Fruit fly (Drosophila melanogaster): ENCODE results near the gene Ref2.

The Ref2 gene

DNA sequence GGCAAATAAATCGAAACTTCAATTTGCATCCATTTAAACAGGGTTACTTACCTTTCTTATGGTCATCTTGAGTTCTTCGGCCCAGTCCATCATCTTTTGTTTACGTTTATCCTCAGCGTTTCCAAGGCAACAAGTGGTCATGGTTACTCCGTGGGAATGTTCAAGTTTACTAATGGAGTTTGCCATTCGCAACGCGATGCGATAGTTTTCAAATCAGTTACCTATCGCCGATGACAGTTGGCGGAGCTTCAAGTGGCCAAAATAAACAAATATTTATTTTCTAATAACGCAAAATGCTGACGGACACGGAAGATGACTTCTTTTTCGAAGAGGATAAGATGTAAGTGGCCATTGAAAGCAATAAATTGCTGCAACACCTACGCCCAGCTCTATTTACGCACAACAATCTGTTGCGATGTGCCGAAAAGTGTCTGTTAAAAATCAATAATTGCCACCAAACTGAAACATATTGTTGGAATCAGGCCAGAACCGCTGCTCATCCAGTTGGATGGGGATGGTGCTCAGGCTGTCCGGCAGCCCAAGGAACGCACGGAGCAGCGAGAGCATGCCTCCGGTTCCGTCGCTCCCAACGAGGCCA, 48.8 kb upstream of the Ref2 start, which contains the start of the genes IFT43 and PICK1 (continued):
- no peak for TF ChIP-seq lbe (GFP tag; optimal IDR thresholded peaks at IDR 0.05)
- no peak for TF ChIP-seq C15 (GFP tag; IDR thresholded peaks at IDR 0.05)
- no peak for TF ChIP-seq gcm (GFP tag; optimal IDR thresholded peaks at IDR 0.05)
- peak; percentile 54 for TF ChIP-seq trem (tag; optimal IDR thresholded peaks at IDR 0.05)
- no peak for TF ChIP-seq CG17328 (GFP tag; IDR thresholded peaks at IDR 0.05)
- peak; percentile 7; the same call in 1 of the 2 replicates for TF ChIP-seq Xrp1 (GFP tag; IDR thresholded peaks at IDR 0.05)
- no peak for TF ChIP-seq Camta (GFP tag; optimal IDR thresholded peaks at IDR 0.05)
- no peak for TF ChIP-seq H15 (GFP tag; IDR thresholded peaks at IDR 0.05)
- no peak for TF ChIP-seq CG43689 (GFP tag; IDR thresholded peaks at IDR 0.05)
- TF ChIP-seq CG17912 (GFP tag; optimal IDR thresholded peaks at IDR 0.05) = no peak
- TF ChIP-seq gsb (GFP tag; IDR thresholded peaks at IDR 0.05) = no peak
- TF ChIP-seq Ssrp (tag; optimal IDR thresholded peaks at IDR 0.05) = no peak
- no peak for TF ChIP-seq gro (GFP tag; optimal IDR thresholded peaks at IDR 0.05)
- peak; percentile 89 for TF ChIP-seq Rfx (GFP tag; IDR thresholded peaks at IDR 0.05)
- no peak for TF ChIP-seq Gsc (GFP tag; IDR thresholded peaks at IDR 0.05)
- peak; percentile 48 for TF ChIP-seq gfzf (GFP tag; optimal IDR thresholded peaks at IDR 0.05)
- no peak for TF ChIP-seq Usf (GFP tag; optimal IDR thresholded peaks at IDR 0.05)
- TF ChIP-seq Fer1 (GFP tag; optimal IDR thresholded peaks at IDR 0.05) = no peak
- no peak for TF ChIP-seq seq (GFP tag; IDR thresholded peaks at IDR 0.05)
- no peak for TF ChIP-seq mam (GFP tag; optimal IDR thresholded peaks at IDR 0.05)
- TF ChIP-seq Spps (tag; optimal IDR thresholded peaks at IDR 0.05) = no peak
- TF ChIP-seq tgo (GFP tag; IDR thresholded peaks at IDR 0.05) = no peak
- TF ChIP-seq CG7372 (GFP tag; IDR thresholded peaks at IDR 0.05) = no peak
- TF ChIP-seq sna (GFP tag; IDR thresholded peaks at IDR 0.05; ENCODE audit: partially characterized antibody) = peak; percentile 76
- no peak for TF ChIP-seq CG11085 (GFP tag; IDR thresholded peaks at IDR 0.05)
- TF ChIP-seq pho (GFP tag; optimal IDR thresholded peaks at IDR 0.05) = no peak
- TF ChIP-seq CG6854 (GFP tag; optimal IDR thresholded peaks at IDR 0.05) = no peak
- no peak for TF ChIP-seq CG8089 (GFP tag; optimal IDR thresholded peaks at IDR 0.05)
- TF ChIP-seq CG7271 (tag; optimal IDR thresholded peaks at IDR 0.05) = no peak
- no peak for TF ChIP-seq eve (GFP tag; optimal IDR thresholded peaks at IDR 0.05)
- no peak for TF ChIP-seq toy (GFP tag; IDR thresholded peaks at IDR 0.05)
- TF ChIP-seq CG9876 (GFP tag; optimal IDR thresholded peaks at IDR 0.05) = no peak
- no peak for TF ChIP-seq CG31365 (tag; optimal IDR thresholded peaks at IDR 0.05)
- TF ChIP-seq NfI (GFP tag; optimal IDR thresholded peaks at IDR 0.05) = no peak
- TF ChIP-seq sd (tag; optimal IDR thresholded peaks at IDR 0.05) = no peak
- no peak for TF ChIP-seq exex (tag; optimal IDR thresholded peaks at IDR 0.05)
- 0 out of 2 replicates have a peak, but pooled peaks have one; percentile 20 for TF ChIP-seq CG3847 (GFP tag; IDR thresholded peaks at IDR 0.05)
- TF ChIP-seq CG10654 (GFP tag; optimal IDR thresholded peaks at IDR 0.05) = no peak
- no peak for TF ChIP-seq Eip74EF (GFP tag; optimal IDR thresholded peaks at IDR 0.05)
- TF ChIP-seq Hr3 (GFP tag; optimal IDR thresholded peaks at IDR 0.05) = no peak
- no peak for TF ChIP-seq wek (GFP tag; optimal IDR thresholded peaks at IDR 0.05)
- TF ChIP-seq Sox100B (GFP tag; optimal IDR thresholded peaks at IDR 0.05) = no peak
- no peak for TF ChIP-seq gce (GFP tag; IDR thresholded peaks at IDR 0.05)
- no peak for TF ChIP-seq CG7786 (GFP tag; optimal IDR thresholded peaks at IDR 0.05)
- TF ChIP-seq inv (GFP tag; IDR thresholded peaks at IDR 0.05; ENCODE audit: partially characterized antibody) = peak; percentile 56
- no peak for TF ChIP-seq CG11723 (GFP tag; optimal IDR thresholded peaks at IDR 0.05)
- peak; percentile 61 for TF ChIP-seq Med (GFP tag)
- no peak for TF ChIP-seq CG9817 (tag; optimal IDR thresholded peaks at IDR 0.05)
- no peak for TF ChIP-seq CG12104 (GFP tag; optimal IDR thresholded peaks at IDR 0.05)
- no peak for TF ChIP-seq fd64A (GFP tag; optimal IDR thresholded peaks at IDR 0.05)
- TF ChIP-seq scrt (GFP tag; optimal IDR thresholded peaks at IDR 0.05) = peak; percentile 96

Data from whole organism, embryonic.